Fruit fly (Drosophila melanogaster) whole organism, embryonic: ENCODE data around the gene Alg2.

ENCODE experiments used
- Antp ChIP-seq: fragments of 200-800 bp; sonication (Bioruptor generic); optimal IDR thresholded peaks from 3 replicates; lab custom pipeline; 2016; ENCODE audit warnings: missing biosample characterization, missing genetic modification characterization
- Blimp-1 ChIP-seq: fragments of 200-800 bp; sonication (Bioruptor generic); optimal IDR thresholded peaks from 3 replicates; lab custom pipeline; 2018; ENCODE audit warnings: missing biosample characterization, missing genetic modification characterization, mild to moderate bottlenecking, moderate library complexity, missing genetic modification reagents
- Bteb2 ChIP-seq: fragments of 200-800 bp; sonication (Bioruptor generic); optimal IDR thresholded peaks from 2 replicates; lab custom pipeline; 2016; ENCODE audit warnings: missing biosample characterization, missing genetic modification characterization
- CG10565 ChIP-seq: fragments of 200-800 bp; sonication (Bioruptor generic); optimal IDR thresholded peaks from 3 replicates; lab custom pipeline; 2016; ENCODE audit warnings: missing biosample characterization, mild to moderate bottlenecking, missing genetic modification characterization
- CG11695 ChIP-seq: fragments of 200-800 bp; sonication (Bioruptor generic); IDR thresholded peaks from 3 replicates; pipeline ENCODE4 v1.3.6; 2022; ENCODE audit warnings: missing biosample characterization, missing genetic modification characterization
- CG12942 ChIP-seq: fragments of 200-800 bp; sonication (Bioruptor generic); optimal IDR thresholded peaks from 3 replicates; lab custom pipeline; 2016; ENCODE audit warnings: missing biosample characterization, missing genetic modification characterization
- CG1602 ChIP-seq: fragments of 200-800 bp; sonication (Bioruptor generic); optimal IDR thresholded peaks from 3 replicates; lab custom pipeline; 2016; ENCODE audit warnings: missing biosample characterization, missing genetic modification characterization
- CG17186 ChIP-seq: fragments of 200-800 bp; sonication (Bioruptor generic); optimal IDR thresholded peaks from 3 replicates; lab custom pipeline; 2017; ENCODE audit warnings: missing biosample characterization, missing genetic modification reagents, missing genetic modification characterization
- CG2712 ChIP-seq: fragments of 200-800 bp; optimal IDR thresholded peaks from 3 replicates; lab custom pipeline; 2019; ENCODE audit warnings: missing biosample characterization, mild to moderate bottlenecking, missing genetic modification characterization, moderate library complexity
- CG30431 ChIP-seq: fragments of 200-800 bp; sonication (Bioruptor generic); optimal IDR thresholded peaks from 2 replicates; lab custom pipeline; 2017; ENCODE audit warnings: missing biosample characterization, missing genetic modification characterization
- CG31365 ChIP-seq: fragments of 200-800 bp; sonication (Bioruptor generic); optimal IDR thresholded peaks from 2 replicates; lab custom pipeline; 2018; ENCODE audit warnings: missing biosample characterization, mild to moderate bottlenecking, missing genetic modification characterization
- CG3281 ChIP-seq: fragments of 200-800 bp; sonication (Bioruptor generic); optimal IDR thresholded peaks from 3 replicates; lab custom pipeline; 2017; ENCODE audit warnings: missing biosample characterization, mild to moderate bottlenecking, missing genetic modification characterization
- CG4282 ChIP-seq: fragments of 200-800 bp; sonication (Bioruptor generic); optimal IDR thresholded peaks from 2 replicates; lab custom pipeline; 2016; ENCODE audit warnings: missing biosample characterization, missing genetic modification characterization
- CG4424 ChIP-seq: fragments of 200-800 bp; sonication (Bioruptor generic); optimal IDR thresholded peaks from 3 replicates; lab custom pipeline; 2016; ENCODE audit warnings: missing biosample characterization, missing genetic modification characterization
- CG6791 ChIP-seq: fragments of 200-800 bp; sonication (Bioruptor generic); IDR thresholded peaks from 3 replicates; pipeline ENCODE4 v1.3.6; 2022; ENCODE audit warnings: missing biosample characterization, missing genetic modification characterization; ENCODE audit not compliant: partially characterized antibody
- CG8478 ChIP-seq: fragments of >200 bp; optimal IDR thresholded peaks from 2 replicates; lab custom pipeline; 2018
- CG8944 ChIP-seq: fragments of 200-800 bp; sonication (Bioruptor generic); optimal IDR thresholded peaks from 3 replicates; lab custom pipeline; 2016; ENCODE audit warnings: missing biosample characterization, missing genetic modification characterization
- CkIIα-i1 ChIP-seq: fragments of 200-800 bp; sonication (Bioruptor generic); IDR thresholded peaks from 2 replicates; pipeline ENCODE4 v1.3.6; 2022; ENCODE audit warnings: missing biosample characterization, missing genetic modification characterization
- CrebB ChIP-seq: fragments of 200-800 bp; sonication (Bioruptor generic); optimal IDR thresholded peaks from 3 replicates; lab custom pipeline; 2018; ENCODE audit warnings: missing biosample characterization, mild to moderate bottlenecking, missing genetic modification characterization
- D19A ChIP-seq: fragments of 200-800 bp; optimal IDR thresholded peaks from 3 replicates; lab custom pipeline; 2019; ENCODE audit warnings: missing biosample characterization, mild to moderate bottlenecking, missing genetic modification characterization, moderate library complexity
- Dref ChIP-seq: fragments of 200-800 bp; sonication (Bioruptor generic); IDR thresholded peaks from 2 replicates; pipeline ENCODE4 v1.3.6; 2022; ENCODE audit warnings: missing biosample characterization, missing genetic modification characterization
- Drgx ChIP-seq: fragments of 200-800 bp; sonication (Bioruptor generic); IDR thresholded peaks from 2 replicates; pipeline ENCODE4 v1.3.6; 2022; ENCODE audit warnings: missing biosample characterization, missing genetic modification characterization
- Ets65A ChIP-seq: fragments of 200-800 bp; sonication (Bioruptor generic); peaks from one replicate; lab custom pipeline; 2016; ENCODE audit warnings: missing biosample characterization, missing genetic modification characterization
- Med ChIP-seq: fragments of 200-800 bp; sonication (Bioruptor generic); peaks from one replicate; lab custom pipeline; 2016; ENCODE audit warnings: missing biosample characterization, missing genetic modification characterization, mild to moderate bottlenecking, inconsistent platforms, moderate library complexity
- NK7.1 ChIP-seq: fragments of 200-800 bp; sonication (Bioruptor generic); optimal IDR thresholded peaks from 3 replicates; lab custom pipeline; 2016; ENCODE audit warnings: missing biosample characterization, missing genetic modification characterization
- Opbp ChIP-seq: fragments of 200-800 bp; sonication (Bioruptor generic); IDR thresholded peaks from 3 replicates; pipeline ENCODE4 v1.3.6; 2022; ENCODE audit warnings: missing biosample characterization, missing genetic modification characterization; ENCODE audit not compliant: partially characterized antibody
- Spps ChIP-seq: fragments of 200-800 bp; sonication (Bioruptor generic); optimal IDR thresholded peaks from 2 replicates; lab custom pipeline; 2018; ENCODE audit warnings: missing biosample characterization, mild to moderate bottlenecking, missing genetic modification characterization
- bbx ChIP-seq: fragments of 200-800 bp; sonication (Bioruptor generic); IDR thresholded peaks from 2 replicates; pipeline ENCODE4 v1.3.6; 2022; ENCODE audit warnings: missing biosample characterization, missing genetic modification characterization; ENCODE audit not compliant: partially characterized antibody
- bowl ChIP-seq: fragments of 200-800 bp; sonication (Bioruptor generic); IDR thresholded peaks from 2 replicates; pipeline ENCODE4 v1.3.6; 2022; ENCODE audit warnings: missing biosample characterization, missing genetic modification characterization
- bsh ChIP-seq, 2 experiments: fragments of 200-800 bp; sonication (Bioruptor generic); optimal IDR thresholded peaks; 2 replicates each; lab custom pipeline; 2017 to 2018; ENCODE audit warnings: mild to moderate bottlenecking in 2 of 2, missing biosample characterization in 2 of 2, missing genetic modification characterization in 2 of 2, moderate library complexity in 1 of 2
- btn ChIP-seq: fragments of 200-800 bp; sonication (Bioruptor generic); optimal IDR thresholded peaks from 2 replicates; lab custom pipeline; 2016; ENCODE audit warnings: missing biosample characterization, missing genetic modification characterization
- corto ChIP-seq: fragments of 200-800 bp; sonication (Bioruptor generic); optimal IDR thresholded peaks from 2 replicates; lab custom pipeline; 2016; ENCODE audit warnings: missing biosample characterization, mild to moderate bottlenecking, missing genetic modification characterization, moderate library complexity
- esg ChIP-seq: fragments of 200-800 bp; sonication (Bioruptor generic); conservative IDR thresholded peaks from 2 replicates; pipeline ENCODE4 v1.3.6; 2022; ENCODE audit warnings: missing biosample characterization, missing genetic modification characterization
- eve ChIP-seq, 2 experiments: fragments of >200 bp; optimal IDR thresholded peaks; 2 replicates each; lab custom pipeline; 2017; ENCODE audit warnings: missing biosample characterization in 2 of 2, missing genetic modification characterization in 2 of 2
- ewg ChIP-seq: fragments of 200-800 bp; sonication (Bioruptor generic); optimal IDR thresholded peaks from 3 replicates; lab custom pipeline; 2017; ENCODE audit warnings: mild to moderate bottlenecking, missing biosample characterization, missing genetic modification reagents, missing genetic modification characterization
- fd64A ChIP-seq: fragments of 200-800 bp; sonication (Bioruptor generic); optimal IDR thresholded peaks from 3 replicates; lab custom pipeline; 2018; ENCODE audit warnings: missing biosample characterization, mild to moderate bottlenecking, missing genetic modification characterization
- gem ChIP-seq: fragments of 200-800 bp; sonication (Bioruptor generic); optimal IDR thresholded peaks from 2 replicates; lab custom pipeline; 2019; ENCODE audit warnings: missing biosample characterization, mild to moderate bottlenecking, missing genetic modification characterization, moderate library complexity
- her ChIP-seq: fragments of 200-800 bp; sonication (Bioruptor generic); optimal IDR thresholded peaks from 2 replicates; lab custom pipeline; 2016; ENCODE audit warnings: missing biosample characterization, missing genetic modification characterization
- kay ChIP-seq: fragments of 200-800 bp; sonication (Bioruptor generic); optimal IDR thresholded peaks from 2 replicates; lab custom pipeline; 2016; ENCODE audit warnings: missing biosample characterization, missing genetic modification characterization
- lilli ChIP-seq: fragments of 200-800 bp; sonication (Bioruptor generic); optimal IDR thresholded peaks from 3 replicates; lab custom pipeline; 2016; ENCODE audit warnings: missing biosample characterization, missing genetic modification characterization
- lmd ChIP-seq: fragments of 200-800 bp; sonication (Bioruptor generic); IDR thresholded peaks from 2 replicates; pipeline ENCODE4 v1.3.6; 2022; ENCODE audit warnings: missing biosample characterization, missing genetic modification characterization
- maf-S ChIP-seq: fragments of 200-800 bp; sonication (Bioruptor generic); optimal IDR thresholded peaks from 2 replicates; lab custom pipeline; 2016; ENCODE audit warnings: missing biosample characterization, missing genetic modification characterization
- nau ChIP-seq: fragments of 200-800 bp; sonication (Bioruptor generic); optimal IDR thresholded peaks from 3 replicates; lab custom pipeline; 2017; ENCODE audit warnings: missing biosample characterization, mild to moderate bottlenecking, missing genetic modification characterization, missing genetic modification reagents
- nerfin-1 ChIP-seq: fragments of 200-800 bp; sonication (Bioruptor generic); optimal IDR thresholded peaks from 3 replicates; lab custom pipeline; 2019; ENCODE audit warnings: missing biosample characterization, mild to moderate bottlenecking, missing genetic modification characterization, moderate library complexity
- onecut ChIP-seq: fragments of 200-800 bp; sonication (Bioruptor generic); IDR thresholded peaks from 2 replicates; pipeline ENCODE4 v1.3.6; 2022; ENCODE audit warnings: missing biosample characterization, missing genetic modification characterization
- ranshi ChIP-seq: fragments of 200-800 bp; sonication (Bioruptor generic); IDR thresholded peaks from 2 replicates; pipeline ENCODE4 v1.3.6; 2022; ENCODE audit warnings: missing biosample characterization, missing genetic modification characterization
- row ChIP-seq: fragments of 200-800 bp; sonication (Bioruptor generic); IDR thresholded peaks from 3 replicates; pipeline ENCODE4 v1.3.6; 2022; ENCODE audit warnings: missing biosample characterization, missing genetic modification characterization
- sens ChIP-seq: fragments of 200-800 bp; sonication (Bioruptor generic); peaks from one replicate; lab custom pipeline; 2016; ENCODE audit warnings: missing biosample characterization, missing genetic modification characterization
- sqz ChIP-seq: fragments of 200-800 bp; sonication (Bioruptor generic); optimal IDR thresholded peaks from 3 replicates; lab custom pipeline; 2018; ENCODE audit warnings: missing biosample characterization, mild to moderate bottlenecking, missing genetic modification characterization
- ssp ChIP-seq: fragments of 200-800 bp; sonication (Bioruptor generic); IDR thresholded peaks from 2 replicates; pipeline ENCODE4 v1.3.6; 2022; ENCODE audit warnings: missing biosample characterization, missing genetic modification characterization
- tx ChIP-seq: fragments of 200-800 bp; sonication (Bioruptor generic); optimal IDR thresholded peaks from 2 replicates; lab custom pipeline; 2016; ENCODE audit warnings: missing biosample characterization, missing genetic modification characterization

Alg2 gene

DNA sequence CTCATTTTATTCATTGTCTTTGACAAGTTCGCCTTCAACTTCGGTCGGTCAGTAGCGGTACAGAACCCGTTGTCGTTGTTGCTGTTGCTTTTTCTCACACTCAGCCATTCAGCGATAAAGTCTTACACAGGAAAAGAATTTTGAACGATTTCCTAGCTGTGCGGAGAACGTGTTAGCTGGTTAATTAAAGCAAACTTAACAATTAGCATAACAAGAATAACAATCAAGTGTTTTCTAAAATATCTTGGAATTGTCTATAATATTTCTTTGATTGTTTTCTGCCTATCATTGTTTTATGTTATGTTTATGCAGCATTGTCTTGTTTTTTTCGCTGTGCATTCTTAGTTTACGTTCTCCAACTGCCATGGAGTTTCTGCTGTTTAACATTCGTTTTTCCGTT is 37.5 kb upstream of the Alg2 start (continued):
- TF ChIP-seq bbx = no peak
- TF ChIP-seq ssp (GFP tag; lab: Robert Waterston, UW) = no peak
- no peak for TF ChIP-seq Antp (GFP tag; lab: Kevin White, UChicago)
- TF ChIP-seq CrebB (tag; lab: Kevin White, UChicago) = no peak
- no peak for TF ChIP-seq btn (GFP tag; lab: Kevin White, UChicago)
- TF ChIP-seq ranshi = no peak
- no peak for TF ChIP-seq NK7.1
- peak; percentile 45; the same call in 1 of the 2 replicates for TF ChIP-seq Drgx (GFP tag; lab: Robert Waterston, UW)
- peak; percentile 38 for TF ChIP-seq gem (tag; lab: Kevin White, UChicago)
- TF ChIP-seq row (GFP tag; lab: Robert Waterston, UW) = peak; percentile 28; the same call in 2 of the 3 replicates
- TF ChIP-seq bowl (GFP tag; lab: Robert Waterston, UW) = no peak
- no peak for TF ChIP-seq Opbp (GFP tag; lab: Robert Waterston, UW)
- no peak for TF ChIP-seq CG12942 (GFP tag; lab: Kevin White, UChicago)
- TF ChIP-seq CG30431 = no peak
- TF ChIP-seq CG2712 (tag; lab: Kevin White, UChicago) = peak; percentile 8
- no peak for TF ChIP-seq CG11695 (GFP tag; lab: Robert Waterston, UW)
- TF ChIP-seq lilli = peak; percentile 5
- no peak for TF ChIP-seq nerfin-1 (tag; lab: Kevin White, UChicago)
- TF ChIP-seq CG3281 (GFP tag; lab: Kevin White, UChicago) = no peak
- TF ChIP-seq ewg (GFP tag; lab: Kevin White, UChicago) = no peak
- no peak for TF ChIP-seq Ets65A (GFP tag; lab: Kevin White, UChicago)
- TF ChIP-seq Dref = no peak
- TF ChIP-seq CG10565 (GFP tag; lab: Kevin White, UChicago) = no peak
- TF ChIP-seq corto = no peak
- no peak for TF ChIP-seq Spps
- TF ChIP-seq CG31365 (tag; lab: Kevin White, UChicago) = no peak
- peak in 1 of 2 experiments; percentile 41 for TF ChIP-seq bsh (GFP tag; optimal IDR thresholded peaks at IDR 0.05; lab: Kevin White, UChicago)
- peak; percentile 36 for TF ChIP-seq sens (GFP tag; lab: Kevin White, UChicago)
- no peak for TF ChIP-seq Med (GFP tag; lab: Kevin White, UChicago)
- TF ChIP-seq CG4282 (GFP tag; lab: Kevin White, UChicago) = no peak
- TF ChIP-seq Blimp-1 = peak; percentile 10
- TF ChIP-seq CG8944 = no peak
- no peak for TF ChIP-seq onecut (GFP tag; lab: Robert Waterston, UW)
- TF ChIP-seq D19A (tag; lab: Kevin White, UChicago) = no peak

DNA sequence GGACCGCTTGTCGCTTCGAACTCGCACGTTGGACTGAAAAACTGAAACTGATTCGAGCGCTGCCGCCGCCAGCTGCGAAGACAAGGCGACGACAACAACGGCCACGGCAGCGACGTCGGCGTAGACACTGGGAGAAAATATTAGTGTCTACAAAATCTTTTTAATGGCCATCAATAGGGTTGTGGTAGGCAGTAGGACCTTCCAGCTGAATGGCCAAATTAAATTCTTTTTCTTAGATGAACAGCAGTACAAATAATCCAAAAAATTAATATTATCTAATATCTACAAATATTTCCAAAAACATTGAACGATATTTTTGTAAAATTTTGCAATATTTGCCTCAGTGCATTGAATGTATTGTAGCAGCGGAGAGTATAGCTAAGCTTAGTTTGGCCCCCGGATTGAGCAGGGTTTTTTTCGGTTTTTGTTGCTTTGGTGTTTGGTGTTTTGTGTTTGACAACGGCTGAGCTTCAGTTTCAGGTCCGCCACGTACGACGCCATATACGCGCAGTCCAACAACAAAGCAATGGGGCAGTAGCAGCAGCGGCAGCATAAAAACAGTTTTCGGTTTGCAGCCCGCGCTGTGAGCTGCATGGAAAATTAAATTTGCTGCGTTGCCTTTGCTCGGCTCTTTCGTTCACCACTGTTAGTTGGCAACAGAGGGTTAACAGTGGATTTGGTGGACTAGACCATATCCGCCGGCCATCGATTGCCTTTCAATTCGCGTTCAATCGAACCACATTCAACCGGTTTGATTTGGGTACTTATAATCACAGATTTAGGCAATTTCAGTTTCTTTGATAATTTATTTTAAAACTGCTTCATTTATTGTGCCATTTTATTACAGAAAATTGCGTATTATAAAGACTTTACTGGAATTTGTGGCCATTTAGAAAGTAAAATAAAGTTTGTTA is 36.4 kb upstream of the Alg2 start, which contains the start of gene Cht7:
Gene Cht7 (minus strand): TSS at position 51 of the 914 bp plus-strand sequence.
- TF ChIP-seq esg (GFP tag; lab: Robert Waterston, UW) (peak; percentile 79), Ets65A (GFP tag; lab: Kevin White, UChicago) (peak; percentile 92), maf-S (peak; percentile 46), tx (GFP tag; lab: Kevin White, UChicago) (peak; percentile 54), CkIIα-i1 (GFP tag; lab: Robert Waterston, UW) (no peak), Bteb2 (GFP tag; lab: Kevin White, UChicago) (peak; percentile 74), sqz (GFP tag; lab: Kevin White, UChicago) (peak; percentile 76), CG6791 (GFP tag; lab: Robert Waterston, UW) (no peak), kay (peak; percentile 61), CG8478 (lab: Kevin White, UChicago) (no peak), eve (GFP tag; optimal IDR thresholded peaks at IDR 0.05; lab: Kevin White, UChicago) (peak in 1 of 2 experiments; percentile 93), fd64A (GFP tag; lab: Kevin White, UChicago) (peak; percentile 41), CG4424 (GFP tag; lab: Kevin White, UChicago) (peak; percentile 77), CG1602 (peak; percentile 80), sens (GFP tag; lab: Kevin White, UChicago) (peak; percentile 89), lmd (GFP tag; lab: Robert Waterston, UW) (peak; percentile 89), her (GFP tag; lab: Kevin White, UChicago) (peak; percentile 34), CG17186 (peak; percentile 18), nau (peak; percentile 78)
